Worm (Caenorhabditis elegans) whole organism, late embryonic: Measurements from ENCODE around the gene ZC132.11.

ENCODE experiments used
- C08G9.2 ChIP-seq: sonication (generic microtip); optimal IDR thresholded peaks from 2 replicates; lab custom pipeline; 2016; ENCODE audit warnings: mild to moderate bottlenecking, missing genetic modification characterization, moderate library complexity, missing compliant biosample characterization
- F13H6.1 ChIP-seq: sonication (generic microtip); optimal IDR thresholded peaks from 2 replicates; lab custom pipeline; 2016; ENCODE audit warnings: missing genetic modification characterization, missing compliant biosample characterization
- K02D7.2 ChIP-seq: sonication (generic microtip); optimal IDR thresholded peaks from 2 replicates; lab custom pipeline; 2017; ENCODE audit warnings: mild to moderate bottlenecking, missing genetic modification characterization, missing compliant biosample characterization
- dmd-4 ChIP-seq: sonication (generic microtip); optimal IDR thresholded peaks from 2 replicates; lab custom pipeline; 2016; ENCODE audit warnings: borderline replicate concordance, missing genetic modification characterization, missing compliant biosample characterization
- elt-4 ChIP-seq: sonication (generic microtip); optimal IDR thresholded peaks from 2 replicates; lab custom pipeline; 2016; ENCODE audit warnings: missing genetic modification characterization, missing compliant biosample characterization
- fkh-10 ChIP-seq: fragments of 150-350 bp; optimal IDR thresholded peaks from 2 replicates; lab custom pipeline; 2014; ENCODE audit warnings: missing biosample characterization, missing genetic modification reagents, missing genetic modification characterization
- fkh-6 ChIP-seq: sonication (generic microtip); optimal IDR thresholded peaks from 2 replicates; lab custom pipeline; 2016; ENCODE audit warnings: missing genetic modification characterization, missing compliant biosample characterization
- hlh-13 ChIP-seq: fragments of 200-800 bp; sonication (Bioruptor generic); optimal IDR thresholded peaks from 2 replicates; lab custom pipeline; 2018; ENCODE audit warnings: mild to moderate bottlenecking, missing genetic modification characterization, missing compliant biosample characterization
- madf-2 ChIP-seq: sonication (generic microtip); optimal IDR thresholded peaks from 2 replicates; lab custom pipeline; 2017; ENCODE audit warnings: missing genetic modification characterization, missing compliant biosample characterization
- npax-4 ChIP-seq: sonication (generic microtip); optimal IDR thresholded peaks from 2 replicates; lab custom pipeline; 2016; ENCODE audit warnings: missing genetic modification characterization, missing compliant biosample characterization
- ref-2 ChIP-seq: sonication (generic microtip); optimal IDR thresholded peaks from 2 replicates; lab custom pipeline; 2016; ENCODE audit warnings: missing genetic modification characterization, missing compliant biosample characterization
- rnt-1 ChIP-seq: sonication (generic microtip); optimal IDR thresholded peaks from 2 replicates; lab custom pipeline; 2016; ENCODE audit warnings: missing genetic modification characterization, missing compliant biosample characterization
- unc-86 ChIP-seq: sonication (generic microtip); optimal IDR thresholded peaks from 2 replicates; lab custom pipeline; 2016; ENCODE audit warnings: missing genetic modification characterization, missing compliant biosample characterization

- TF ChIP-seq F13H6.1 (tag; lab: Kevin White, UChicago) (no peak), rnt-1 (tag; lab: Kevin White, UChicago) (no peak), K02D7.2 (tag; lab: Kevin White, UChicago) (no peak), hlh-13 (GFP tag; lab: Kevin White, UChicago) (no peak), fkh-10 (GFP tag; lab: Kevin White, UChicago) (no peak), fkh-6 (no peak), C08G9.2 (tag; lab: Kevin White, UChicago) (no peak), dmd-4 (tag; lab: Kevin White, UChicago) (no peak), elt-4 (tag; lab: Kevin White, UChicago) (no peak), npax-4 (no peak), unc-86 (no peak), ref-2 (tag; lab: Kevin White, UChicago) (no peak), madf-2 (tag; lab: Kevin White, UChicago) (no peak)
Observed at ce11 chrV:4315057-4315456, 16.6 kb upstream of the ZC132.11 start, which contains the start of gene srh-192.
